Fruit fly (Drosophila melanogaster) whole organism: ENCODE data around the gene PolG2.

ENCODE experiments used
- CG8478 ChIP-seq: fragments of >200 bp; optimal IDR thresholded peaks from 2 replicates; lab custom pipeline; 2018; ENCODE audit warnings: inconsistent platforms
- usp ChIP-seq: fragments of >200 bp; optimal IDR thresholded peaks from 2 replicates; lab custom pipeline; 2017; ENCODE audit warnings: missing biosample characterization, missing genetic modification characterization, mixed read lengths

DNA sequence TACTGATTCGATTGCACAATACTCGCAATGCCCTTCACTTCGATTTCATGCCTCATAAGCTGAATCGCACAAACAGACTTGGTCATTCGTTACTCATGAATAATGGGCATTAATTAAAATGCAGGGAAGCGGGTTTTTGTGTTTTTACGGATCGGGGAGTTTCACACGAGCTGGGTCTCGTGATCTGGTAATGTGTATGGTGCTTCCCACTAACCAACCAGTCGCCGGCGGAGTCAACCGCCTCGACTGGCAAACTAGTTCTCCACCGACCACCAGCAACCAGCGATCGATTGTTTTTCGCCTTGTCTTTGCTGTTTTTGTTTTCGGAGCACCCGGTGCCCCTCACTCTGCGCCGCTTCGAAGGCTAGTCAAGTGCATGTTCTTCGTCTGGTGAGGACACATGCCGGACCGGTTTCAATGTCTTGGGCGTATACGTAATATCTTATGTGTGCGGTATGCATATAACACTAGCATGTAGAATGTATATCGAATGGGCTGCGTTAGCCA, 28.3 kb downstream of the PolG2 start:
- TF ChIP-seq CG8478 (lab: Kevin White, UChicago) = no peak
- TF ChIP-seq usp = no peak
